Fruit fly (Drosophila melanogaster): ENCODE results near the gene CYLD.
A peak's percentile ranks its signal among the peaks of the same experiment; 100 is the strongest.

The CYLD gene

DNA sequence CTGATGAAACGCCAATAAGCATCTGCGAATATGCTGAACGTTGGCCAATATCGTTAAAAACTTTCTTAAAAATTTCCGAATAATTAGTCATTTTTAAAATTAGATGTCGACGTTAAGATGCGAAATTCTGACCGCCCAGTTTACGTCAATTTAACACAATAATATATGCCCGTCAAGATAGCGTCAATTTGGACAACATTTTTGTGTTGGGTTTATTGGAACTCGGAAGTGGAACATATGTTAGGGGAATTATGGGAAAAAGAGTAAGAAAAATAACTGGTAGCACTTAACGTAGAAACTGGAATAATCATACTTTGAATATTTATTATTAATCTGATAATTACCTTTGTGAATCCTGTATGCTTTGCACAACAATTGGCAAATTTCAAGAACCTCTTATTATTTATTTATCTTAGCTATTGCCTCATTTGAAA, 43.9 kb downstream of the CYLD start, which contains the start of gene CG5676 (continued):
- TF ChIP-seq YL-1 (GFP tag; optimal IDR thresholded peaks at IDR 0.05) = peak; percentile 46
- peak; percentile 26 for TF ChIP-seq phol (tag; optimal IDR thresholded peaks at IDR 0.05)
- no peak for TF ChIP-seq otp (GFP tag; IDR thresholded peaks at IDR 0.05)
- TF ChIP-seq nerfin-1 (tag; optimal IDR thresholded peaks at IDR 0.05) = peak; percentile 11
- TF ChIP-seq pzg (GFP tag; optimal IDR thresholded peaks at IDR 0.05) = peak; percentile 71
- peak; percentile 26; the same call in 1 of the 2 replicates for TF ChIP-seq Scr (GFP tag; IDR thresholded peaks at IDR 0.05; ENCODE audit: partially characterized antibody)
- TF ChIP-seq MBD-R2 (GFP tag; IDR thresholded peaks at IDR 0.05) = peak; percentile 70
- TF ChIP-seq ewg (GFP tag; optimal IDR thresholded peaks at IDR 0.05) = no peak
- no peak for TF ChIP-seq CG4404 (GFP tag; IDR thresholded peaks at IDR 0.05)
- peak; percentile 20; the same call in 1 of the 3 replicates for TF ChIP-seq CG6791 (GFP tag; IDR thresholded peaks at IDR 0.05; ENCODE audit: partially characterized antibody)
- TF ChIP-seq pfk (GFP tag; optimal IDR thresholded peaks at IDR 0.05) = peak; percentile 97
- TF ChIP-seq Sry-δ (GFP tag; optimal IDR thresholded peaks at IDR 0.05) = peak; percentile 38
- TF ChIP-seq gfzf (GFP tag; optimal IDR thresholded peaks at IDR 0.05) = peak; percentile 39
- TF ChIP-seq Fer1 (GFP tag; optimal IDR thresholded peaks at IDR 0.05) = peak; percentile 19
- peak; percentile 39 for TF ChIP-seq nmo (GFP tag; optimal IDR thresholded peaks at IDR 0.05)
- TF ChIP-seq nom (GFP tag; optimal IDR thresholded peaks at IDR 0.05) = peak; percentile 4
- TF ChIP-seq E2f2 (GFP tag; IDR thresholded peaks at IDR 0.05) = 0 out of 2 replicates have a peak, but pooled peaks have one; percentile 8
- peak; percentile 56 for TF ChIP-seq zen (tag; optimal IDR thresholded peaks at IDR 0.05)
- peak; percentile 16 for TF ChIP-seq CG13624 (GFP tag; optimal IDR thresholded peaks at IDR 0.05)
- no peak for TF ChIP-seq hbn (GFP tag; IDR thresholded peaks at IDR 0.05; ENCODE audit: partially characterized antibody)
- no peak for TF ChIP-seq CG1792 (GFP tag; optimal IDR thresholded peaks at IDR 0.05)
- 0 out of 4 replicates have a peak, but pooled peaks have one; percentile 34 for TF ChIP-seq Dll (GFP tag; IDR thresholded peaks at IDR 0.05; ENCODE audit: partially characterized antibody)
- TF ChIP-seq CG8290 (GFP tag; optimal IDR thresholded peaks at IDR 0.05) = peak; percentile 14
- no peak for TF ChIP-seq CG8290 (tag; optimal IDR thresholded peaks at IDR 0.05)
- TF ChIP-seq CG3995 (GFP tag; optimal IDR thresholded peaks at IDR 0.05) = peak; percentile 78
- TF ChIP-seq BEAF-32 (GFP tag; optimal IDR thresholded peaks at IDR 0.05) = peak; percentile 31
- no peak for TF ChIP-seq CG7372 (GFP tag; IDR thresholded peaks at IDR 0.05)
- TF ChIP-seq CG4617 (GFP tag; optimal IDR thresholded peaks at IDR 0.05; ENCODE audit: borderline replicate concordance) = peak; percentile 15
- no peak for TF ChIP-seq corto (GFP tag; optimal IDR thresholded peaks at IDR 0.05)
- TF ChIP-seq ken (GFP tag; IDR thresholded peaks at IDR 0.05) = no peak
- TF ChIP-seq Med (GFP tag) = peak; percentile 59
- TF ChIP-seq cg (GFP tag; optimal IDR thresholded peaks at IDR 0.05) = peak; percentile 5
- peak; percentile 77 for TF ChIP-seq MESR4 (GFP tag; optimal IDR thresholded peaks at IDR 0.05)
- peak; percentile 50; the same call in 1 of the 3 replicates for TF ChIP-seq row (GFP tag; IDR thresholded peaks at IDR 0.05)
- TF ChIP-seq emc (GFP tag; optimal IDR thresholded peaks at IDR 0.05) = no peak
- no peak for TF ChIP-seq Xrp1 (GFP tag; IDR thresholded peaks at IDR 0.05)

- TF ChIP-seq CTCF (GFP tag; optimal IDR thresholded peaks at IDR 0.05) (no peak), Nf-YA (GFP tag; IDR thresholded peaks at IDR 0.05) (no peak), CG4707 (GFP tag; optimal IDR thresholded peaks at IDR 0.05) (no peak), CG8765 (GFP tag; IDR thresholded peaks at IDR 0.05) (no peak), Doc3 (GFP tag; IDR thresholded peaks at IDR 0.05; ENCODE audit: partially characterized antibody) (no peak), CG12942 (GFP tag; optimal IDR thresholded peaks at IDR 0.05) (no peak), MESR4 (GFP tag; optimal IDR thresholded peaks at IDR 0.05) (peak; percentile 7), pros (GFP tag; optimal IDR thresholded peaks at IDR 0.05) (no peak), CG15696 (tag; optimal IDR thresholded peaks at IDR 0.05) (no peak), ash1 (GFP tag; optimal IDR thresholded peaks at IDR 0.05) (no peak), nerfin-1 (tag; optimal IDR thresholded peaks at IDR 0.05) (peak; percentile 43), Mrtf (GFP tag; IDR thresholded peaks at IDR 0.05) (no peak), CG13624 (GFP tag; optimal IDR thresholded peaks at IDR 0.05) (no peak), Lpt (GFP tag; optimal IDR thresholded peaks at IDR 0.05) (no peak), sug (tag; optimal IDR thresholded peaks at IDR 0.05) (no peak), CG30020 (tag; optimal IDR thresholded peaks at IDR 0.05) (peak; percentile 64), pum (GFP tag; optimal IDR thresholded peaks at IDR 0.05) (no peak), sob (GFP tag; IDR thresholded peaks at IDR 0.05) (no peak), vfl (GFP tag; optimal IDR thresholded peaks at IDR 0.05) (no peak), BEAF-32 (GFP tag; optimal IDR thresholded peaks at IDR 0.05) (peak; percentile 50)
Measured at dm6 chr2L:10251592-10251991, 48.1 kb downstream of the CYLD start, which contains the start of gene Ror. Ror (plus strand) TSS chr2L:10251843.
